Fruit fly (Drosophila melanogaster) whole organism, embryonic: ENCODE measurements around the gene CG9297.

Source experiments
- Ada2b ChIP-seq: fragments of 200-800 bp; sonication (Bioruptor generic); IDR thresholded peaks from 2 replicates; pipeline ENCODE4 v1.3.6; 2022; ENCODE audit warnings: missing biosample characterization, missing genetic modification characterization
- Atf6 ChIP-seq: fragments of 200-800 bp; sonication (Bioruptor generic); IDR thresholded peaks from 2 replicates; pipeline ENCODE4 v1.3.6; 2022; ENCODE audit warnings: missing biosample characterization, missing genetic modification characterization
- B-H2 ChIP-seq: fragments of 200-800 bp; sonication (Bioruptor generic); optimal IDR thresholded peaks from 2 replicates; lab custom pipeline; 2018; ENCODE audit warnings: missing biosample characterization, mild to moderate bottlenecking, missing genetic modification characterization
- Bgb ChIP-seq: fragments of 200-800 bp; sonication (Bioruptor generic); IDR thresholded peaks from 2 replicates; pipeline ENCODE4 v1.3.6; 2022; ENCODE audit warnings: missing biosample characterization, missing genetic modification characterization; ENCODE audit not compliant: partially characterized antibody
- CG12744 ChIP-seq: fragments of 200-800 bp; sonication (Bioruptor generic); optimal IDR thresholded peaks from 2 replicates; lab custom pipeline; 2016; ENCODE audit warnings: missing biosample characterization, missing genetic modification characterization
- CG13296 ChIP-seq: fragments of 200-800 bp; sonication (Bioruptor generic); optimal IDR thresholded peaks from 3 replicates; lab custom pipeline; 2018; ENCODE audit warnings: missing biosample characterization, mild to moderate bottlenecking, missing genetic modification characterization
- CG13894 ChIP-seq: fragments of 200-800 bp; sonication (Bioruptor generic); optimal IDR thresholded peaks from 3 replicates; lab custom pipeline; 2018; ENCODE audit warnings: missing biosample characterization, mild to moderate bottlenecking, missing genetic modification characterization, moderate library complexity
- CG1647 ChIP-seq: fragments of 200-800 bp; sonication (Bioruptor generic); optimal IDR thresholded peaks from 3 replicates; lab custom pipeline; 2016; ENCODE audit warnings: missing biosample characterization, missing genetic modification characterization
- CG17385 ChIP-seq: fragments of 200-800 bp; sonication (Bioruptor generic); optimal IDR thresholded peaks from 3 replicates; lab custom pipeline; 2018; ENCODE audit warnings: missing biosample characterization, mild to moderate bottlenecking, missing genetic modification characterization
- CG18262 ChIP-seq: fragments of 200-800 bp; optimal IDR thresholded peaks from 3 replicates; lab custom pipeline; 2019; ENCODE audit warnings: missing biosample characterization, mild to moderate bottlenecking, missing genetic modification characterization, moderate library complexity
- CG18599 ChIP-seq: fragments of 200-800 bp; sonication (Bioruptor generic); optimal IDR thresholded peaks from 3 replicates; lab custom pipeline; 2017; ENCODE audit warnings: missing biosample characterization, missing genetic modification characterization, mild to moderate bottlenecking, moderate library complexity, missing genetic modification reagents
- CG3281 ChIP-seq: fragments of 200-800 bp; sonication (Bioruptor generic); optimal IDR thresholded peaks from 3 replicates; lab custom pipeline; 2017; ENCODE audit warnings: missing biosample characterization, mild to moderate bottlenecking, missing genetic modification characterization
- CG34224 ChIP-seq: fragments of 200-800 bp; sonication (Bioruptor generic); IDR thresholded peaks from 3 replicates; pipeline ENCODE4 v1.3.6; 2022; ENCODE audit warnings: missing biosample characterization, missing genetic modification characterization; ENCODE audit not compliant: partially characterized antibody
- CG34376 ChIP-seq: fragments of 200-800 bp; sonication (Bioruptor generic); optimal IDR thresholded peaks from 2 replicates; lab custom pipeline; 2018; ENCODE audit warnings: missing biosample characterization, mild to moderate bottlenecking, missing genetic modification characterization
- CG6272 ChIP-seq: fragments of 200-800 bp; sonication (Bioruptor generic); IDR thresholded peaks from 2 replicates; pipeline ENCODE4 v1.3.6; 2022; ENCODE audit warnings: missing biosample characterization, missing genetic modification characterization
- CG6813 ChIP-seq: fragments of 200-800 bp; sonication (Bioruptor generic); optimal IDR thresholded peaks from 2 replicates; lab custom pipeline; 2017; ENCODE audit warnings: missing biosample characterization, missing genetic modification characterization, mild to moderate bottlenecking, moderate library complexity, missing genetic modification reagents
- CG9609 ChIP-seq: fragments of 200-800 bp; sonication (Bioruptor generic); optimal IDR thresholded peaks from 3 replicates; lab custom pipeline; 2016; ENCODE audit warnings: missing biosample characterization, missing genetic modification characterization
- Dbx ChIP-seq: fragments of 200-800 bp; sonication (Bioruptor generic); IDR thresholded peaks from 3 replicates; pipeline ENCODE4 v1.3.6; 2022; ENCODE audit warnings: missing biosample characterization, missing genetic modification characterization
- Dip2 ChIP-seq: fragments of 200-800 bp; sonication (Bioruptor generic); IDR thresholded peaks from 2 replicates; pipeline ENCODE4 v1.3.6; 2022; ENCODE audit warnings: missing biosample characterization, missing genetic modification characterization
- Dll ChIP-seq: fragments of 200-800 bp; sonication (Bioruptor generic); IDR thresholded peaks from 4 replicates; pipeline ENCODE4 v1.3.6; 2022; ENCODE audit warnings: missing biosample characterization, missing genetic modification characterization; ENCODE audit not compliant: partially characterized antibody
- Ets97D ChIP-seq: fragments of 200-800 bp; sonication (Bioruptor generic); optimal IDR thresholded peaks from 3 replicates; lab custom pipeline; 2016; ENCODE audit warnings: missing biosample characterization, missing genetic modification characterization
- HLH4C ChIP-seq: fragments of 200-800 bp; sonication (Bioruptor generic); IDR thresholded peaks from 3 replicates; pipeline ENCODE4 v1.3.6; 2022; ENCODE audit warnings: missing biosample characterization, missing genetic modification characterization; ENCODE audit not compliant: partially characterized antibody
- MTF-1 ChIP-seq: fragments of 200-800 bp; sonication (Bioruptor generic); optimal IDR thresholded peaks from 2 replicates; lab custom pipeline; 2018; ENCODE audit warnings: missing biosample characterization, mild to moderate bottlenecking, missing genetic modification characterization, borderline replicate concordance
- Opbp ChIP-seq: fragments of 200-800 bp; sonication (Bioruptor generic); IDR thresholded peaks from 3 replicates; pipeline ENCODE4 v1.3.6; 2022; ENCODE audit warnings: missing biosample characterization, missing genetic modification characterization; ENCODE audit not compliant: partially characterized antibody
- Ptx1 ChIP-seq: fragments of 200-800 bp; sonication (Bioruptor generic); IDR thresholded peaks from 2 replicates; pipeline ENCODE4 v1.3.6; 2022; ENCODE audit warnings: missing biosample characterization, missing genetic modification characterization
- Sox100B ChIP-seq: fragments of 200-800 bp; sonication (Bioruptor generic); optimal IDR thresholded peaks from 3 replicates; lab custom pipeline; 2018; ENCODE audit warnings: missing biosample characterization, mild to moderate bottlenecking, missing genetic modification characterization
- abd-A ChIP-seq: fragments of 200-800 bp; sonication (Bioruptor generic); optimal IDR thresholded peaks from 3 replicates; lab custom pipeline; 2019; ENCODE audit warnings: missing biosample characterization, mild to moderate bottlenecking, missing genetic modification characterization, moderate library complexity
- ase ChIP-seq: fragments of 200-800 bp; sonication (Bioruptor generic); IDR thresholded peaks from 3 replicates; pipeline ENCODE4 v1.3.6; 2022; ENCODE audit warnings: missing biosample characterization, missing genetic modification characterization
- caup ChIP-seq: fragments of 200-800 bp; sonication (Bioruptor generic); optimal IDR thresholded peaks from 3 replicates; lab custom pipeline; 2017; ENCODE audit warnings: missing biosample characterization, mild to moderate bottlenecking, missing genetic modification characterization, moderate library complexity; ENCODE audit not compliant: severe bottlenecking
- ewg ChIP-seq: fragments of 200-800 bp; sonication (Bioruptor generic); optimal IDR thresholded peaks from 3 replicates; lab custom pipeline; 2017; ENCODE audit warnings: mild to moderate bottlenecking, missing biosample characterization, missing genetic modification reagents, missing genetic modification characterization
- gce ChIP-seq: fragments of 200-800 bp; sonication (Bioruptor generic); IDR thresholded peaks from 3 replicates; pipeline ENCODE4 v1.3.6; 2022; ENCODE audit warnings: missing biosample characterization, missing genetic modification characterization
- h ChIP-seq: fragments of >200 bp; optimal IDR thresholded peaks from 2 replicates; lab custom pipeline; 2017
- ind ChIP-seq: fragments of 200-800 bp; sonication (Bioruptor generic); optimal IDR thresholded peaks from 3 replicates; lab custom pipeline; 2016; ENCODE audit warnings: missing biosample characterization, missing genetic modification characterization
- insv ChIP-seq, 2 experiments: fragments of 200-800 bp; sonication (Bioruptor generic); optimal IDR thresholded peaks; 3 replicates each; lab custom pipeline; 2016 to 2018; ENCODE audit warnings: missing biosample characterization in 2 of 2, missing genetic modification characterization in 2 of 2
- ken ChIP-seq: fragments of 200-800 bp; sonication (Bioruptor generic); IDR thresholded peaks from 3 replicates; pipeline ENCODE4 v1.3.6; 2022; ENCODE audit warnings: missing biosample characterization, missing genetic modification characterization
- nmo ChIP-seq: fragments of 200-800 bp; sonication (Bioruptor generic); optimal IDR thresholded peaks from 2 replicates; lab custom pipeline; 2018; ENCODE audit warnings: missing biosample characterization, mild to moderate bottlenecking, missing genetic modification characterization, moderate library complexity
- nom ChIP-seq: fragments of 200-800 bp; sonication (Bioruptor generic); optimal IDR thresholded peaks from 2 replicates; lab custom pipeline; 2017; ENCODE audit warnings: missing biosample characterization, missing genetic modification characterization, mild to moderate bottlenecking, moderate library complexity, missing genetic modification reagents
- onecut ChIP-seq: fragments of 200-800 bp; sonication (Bioruptor generic); IDR thresholded peaks from 2 replicates; pipeline ENCODE4 v1.3.6; 2022; ENCODE audit warnings: missing biosample characterization, missing genetic modification characterization
- org-1 ChIP-seq: fragments of 200-800 bp; sonication (Bioruptor generic); optimal IDR thresholded peaks from 2 replicates; lab custom pipeline; 2017; ENCODE audit warnings: missing biosample characterization, missing genetic modification characterization
- pum ChIP-seq: fragments of 200-800 bp; sonication (Bioruptor generic); optimal IDR thresholded peaks from 2 replicates; lab custom pipeline; 2016; ENCODE audit warnings: missing biosample characterization, missing genetic modification characterization
- pzg ChIP-seq: fragments of 200-800 bp; sonication (Bioruptor generic); optimal IDR thresholded peaks from 3 replicates; lab custom pipeline; 2018; ENCODE audit warnings: missing biosample characterization, mild to moderate bottlenecking, missing genetic modification characterization, moderate library complexity
- scrt ChIP-seq: fragments of 200-800 bp; sonication (Bioruptor generic); optimal IDR thresholded peaks from 2 replicates; lab custom pipeline; 2018; ENCODE audit warnings: missing biosample characterization, mild to moderate bottlenecking, missing genetic modification characterization, moderate library complexity
- sd ChIP-seq: fragments of 200-800 bp; sonication (Bioruptor generic); optimal IDR thresholded peaks from 3 replicates; lab custom pipeline; 2018; ENCODE audit warnings: missing biosample characterization, mild to moderate bottlenecking, missing genetic modification characterization, moderate library complexity
- sens ChIP-seq: fragments of 200-800 bp; sonication (Bioruptor generic); peaks from one replicate; lab custom pipeline; 2016; ENCODE audit warnings: missing biosample characterization, missing genetic modification characterization
- sqz ChIP-seq: fragments of 200-800 bp; sonication (Bioruptor generic); optimal IDR thresholded peaks from 3 replicates; lab custom pipeline; 2018; ENCODE audit warnings: missing biosample characterization, mild to moderate bottlenecking, missing genetic modification characterization
- z ChIP-seq: fragments of 200-800 bp; sonication (Bioruptor generic); IDR thresholded peaks from 3 replicates; pipeline ENCODE4 v1.3.6; 2022; ENCODE audit warnings: missing biosample characterization, missing genetic modification characterization
- zf30C ChIP-seq: fragments of 200-800 bp; sonication (Bioruptor generic); optimal IDR thresholded peaks from 3 replicates; lab custom pipeline; 2018; ENCODE audit warnings: missing biosample characterization, mild to moderate bottlenecking, missing genetic modification characterization

Gene CG9297

dm6 chr3R:13802057-13802817, 30.9 kb downstream of the CG9297 start (continued):
- no peak for TF ChIP-seq sqz
- TF ChIP-seq ind (GFP tag; lab: Kevin White, UChicago), result no peak
- peak; percentile 100 for TF ChIP-seq sd (tag; lab: Kevin White, UChicago)
- no peak for TF ChIP-seq CG12744
- TF ChIP-seq Sox100B, result no peak
- TF ChIP-seq CG13894 (tag; lab: Kevin White, UChicago), result peak; percentile 92
- no peak for TF ChIP-seq Atf6 (GFP tag; lab: Robert Waterston, UW)
- peak; percentile 12 for TF ChIP-seq nmo (GFP tag; lab: Kevin White, UChicago)
- no peak for TF ChIP-seq h (lab: Kevin White, UChicago)
- peak; percentile 44 for TF ChIP-seq caup (GFP tag; lab: Kevin White, UChicago)
- TF ChIP-seq CG18599 (GFP tag; lab: Kevin White, UChicago), result peak; percentile 49
- TF ChIP-seq Ets97D (GFP tag; lab: Kevin White, UChicago), result peak; percentile 70
- TF ChIP-seq z (GFP tag; lab: Robert Waterston, UW), result 0 out of 3 replicates have a peak, but pooled peaks have one; percentile 6
- peak in 1 of 2 experiments; percentile 30 for TF ChIP-seq insv (GFP tag; optimal IDR thresholded peaks at IDR 0.05; lab: Kevin White, UChicago)
- no peak for TF ChIP-seq HLH4C (GFP tag; lab: Robert Waterston, UW)
- TF ChIP-seq ken (GFP tag; lab: Robert Waterston, UW), result 0 out of 3 replicates have a peak, but pooled peaks have one; percentile 8
- TF ChIP-seq Bgb (GFP tag; lab: Robert Waterston, UW), result 0 out of 2 replicates have a peak, but pooled peaks have one; percentile 35
- TF ChIP-seq CG13296 (GFP tag; lab: Kevin White, UChicago), result peak; percentile 65
- peak; percentile 75 for TF ChIP-seq CG34376 (GFP tag; lab: Kevin White, UChicago)
- TF ChIP-seq pzg (GFP tag; lab: Kevin White, UChicago), result no peak
- no peak for TF ChIP-seq CG18262 (tag; lab: Kevin White, UChicago)
- TF ChIP-seq Ptx1, result no peak
- 0 out of 4 replicates have a peak, but pooled peaks have one; percentile 11 for TF ChIP-seq Dll (GFP tag; lab: Robert Waterston, UW)
- TF ChIP-seq Opbp, result peak; percentile 43; the same call in 2 of the 3 replicates
- no peak for TF ChIP-seq CG17385 (GFP tag; lab: Kevin White, UChicago)
- TF ChIP-seq sens (GFP tag; lab: Kevin White, UChicago), result peak; percentile 10
- TF ChIP-seq CG6813 (GFP tag; lab: Kevin White, UChicago), result peak; percentile 25
- peak; percentile 75 for TF ChIP-seq B-H2 (GFP tag; lab: Kevin White, UChicago)
- TF ChIP-seq zf30C (GFP tag; lab: Kevin White, UChicago), result no peak
- TF ChIP-seq CG3281 (GFP tag; lab: Kevin White, UChicago), result peak; percentile 25
- TF ChIP-seq CG34224, result peak; percentile 43; the same call in 1 of the 3 replicates

dm6 chr3R:13803185-13803887, 32.0 kb downstream of the CG9297 start:
- TF ChIP-seq org-1 (GFP tag; lab: Kevin White, UChicago), result no peak
- no peak for TF ChIP-seq Dip2 (GFP tag; lab: Robert Waterston, UW)
- TF ChIP-seq Dbx, result no peak
- TF ChIP-seq CG9609, result no peak
- TF ChIP-seq CG1647, result no peak
- no peak for TF ChIP-seq gce (GFP tag; lab: Robert Waterston, UW)
- TF ChIP-seq sens (GFP tag; lab: Kevin White, UChicago), result peak; percentile 66
- no peak for TF ChIP-seq MTF-1 (GFP tag; lab: Kevin White, UChicago)
- TF ChIP-seq scrt, result peak; percentile 7
- peak; percentile 93 for TF ChIP-seq abd-A (tag; lab: Kevin White, UChicago)
- 0 out of 3 replicates have a peak, but pooled peaks have one; percentile 7 for TF ChIP-seq ase (GFP tag; lab: Robert Waterston, UW)
- TF ChIP-seq onecut (GFP tag; lab: Robert Waterston, UW), result 0 out of 2 replicates have a peak, but pooled peaks have one; percentile 5
- TF ChIP-seq pum (GFP tag; lab: Kevin White, UChicago), result no peak
- TF ChIP-seq CG6272 (GFP tag; lab: Robert Waterston, UW), result no peak
- peak; percentile 97 for TF ChIP-seq sd (tag; lab: Kevin White, UChicago)
- peak; percentile 73 for TF ChIP-seq ewg (GFP tag; lab: Kevin White, UChicago)
- TF ChIP-seq Ada2b (GFP tag; lab: Robert Waterston, UW), result 0 out of 2 replicates have a peak, but pooled peaks have one; percentile 5
- no peak for TF ChIP-seq nom (GFP tag; lab: Kevin White, UChicago)
- TF ChIP-seq sqz, result peak; percentile 41
